Worm (Caenorhabditis elegans) whole organism, L4 larva: Measurements from ENCODE around the gene mans-4.

Experiments
- F44E2.7 ChIP-seq: fragments of 200-800 bp; sonication (Bioruptor generic); IDR thresholded peaks from 2 replicates; pipeline ENCODE4 v2.1.2; 2022; ENCODE audit warnings: missing genetic modification characterization, missing compliant biosample characterization
- R02D3.7 ChIP-seq: fragments of 150-350 bp; sonication (generic microtip); optimal IDR thresholded peaks from 3 replicates; lab custom pipeline; 2014; ENCODE audit warnings: missing biosample characterization, missing genetic modification characterization
- ama-1 ChIP-seq: fragments of 150-350 bp; optimal IDR thresholded peaks from 2 replicates; lab custom pipeline; 2014; ENCODE audit warnings: inconsistent platforms, mixed read lengths
- dpl-1 ChIP-seq: fragments of 150-350 bp; optimal IDR thresholded peaks from 2 replicates; lab custom pipeline; 2014; ENCODE audit warnings: missing biosample characterization, missing genetic modification reagents, missing genetic modification characterization
- lin-1 ChIP-seq: fragments of 200-800 bp; sonication (Bioruptor generic); IDR thresholded peaks from 2 replicates; pipeline ENCODE4 v1.3.6; 2022; ENCODE audit warnings: missing genetic modification reagents, missing genetic modification characterization, missing compliant biosample characterization
- lsy-2 ChIP-seq, 2 experiments: fragments of 150-350 bp in 1 of 2; sonication (generic microtip) in 1 of 2; optimal IDR thresholded peaks; 2 replicates each; lab custom pipeline; 2014 to 2017; ENCODE audit warnings: missing biosample characterization in 2 of 2, missing genetic modification characterization in 2 of 2
- nhr-25 ChIP-seq: sonication (generic microtip); optimal IDR thresholded peaks from 2 replicates; lab custom pipeline; 2017; ENCODE audit warnings: missing genetic modification characterization, mild to moderate bottlenecking, missing compliant biosample characterization, antibody characterized with exemption, moderate library complexity, borderline replicate concordance; ENCODE audit not compliant: insufficient read depth
- unc-39 ChIP-seq: sonication (generic microtip); optimal IDR thresholded peaks from 2 replicates; lab custom pipeline; 2017; ENCODE audit warnings: missing biosample characterization, missing genetic modification characterization
- unc-62 ChIP-seq, 3 experiments: fragments of 150-350 bp in 1 of 3; sonication (generic microtip); optimal IDR thresholded peaks in 2 of 3; peaks in 1 of 3; 1 replicate in 1 of 3; 2 replicates in 2 of 3; lab custom pipeline; 2014 to 2017; ENCODE audit warnings: missing biosample characterization in 3 of 3, missing genetic modification characterization in 3 of 3, missing genetic modification reagents in 3 of 3, missing genotype in 1 of 3

DNA sequence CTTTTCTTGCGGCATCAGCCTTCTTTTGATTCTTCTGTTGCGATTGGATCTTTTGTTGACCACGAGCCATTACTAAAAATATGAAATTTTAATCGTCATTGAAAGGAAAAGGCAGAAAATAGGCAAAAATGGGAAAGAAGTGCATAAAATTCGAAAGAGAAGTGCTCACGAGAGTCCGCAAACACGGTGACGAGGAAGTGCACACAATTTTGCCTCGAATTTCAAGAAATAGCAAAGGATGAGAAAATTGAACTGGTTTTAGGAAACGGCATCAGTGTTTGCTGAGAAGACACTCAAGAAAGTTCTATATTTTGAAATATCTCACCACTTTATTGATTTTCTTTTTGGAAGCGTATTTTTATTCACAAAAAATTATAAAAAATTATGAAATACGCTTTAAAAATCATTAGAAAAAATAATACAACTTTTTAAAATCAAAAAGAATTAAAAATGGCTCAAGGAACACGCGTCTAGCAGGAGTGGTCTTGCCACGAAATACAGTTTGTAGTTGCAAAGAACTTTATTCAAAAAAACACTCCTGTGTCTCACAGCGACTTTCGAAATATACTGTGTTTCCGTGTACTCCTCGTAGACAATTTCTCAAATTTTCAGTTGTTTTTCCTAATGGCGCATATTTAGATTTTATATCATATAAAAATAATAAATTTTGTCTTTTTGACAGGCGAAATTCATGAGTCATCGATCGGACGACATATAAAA lies 18.0 kb upstream of the mans-4 start, which contains the start of the genes znf-706 and cpna-3:
- TF ChIP-seq lin-1 (GFP tag; lab: Robert Waterston, UW) (no peak), unc-62 (GFP tag; optimal IDR thresholded peaks at IDR 0.05 in 1 of 2; lab: Kevin White, UChicago) (no peak), unc-62 (tag; optimal IDR thresholded peaks at IDR 0.05; lab: Kevin White, UChicago) (no peak), unc-39 (no peak), F44E2.7 (GFP tag; lab: Robert Waterston, UW) (no peak), lsy-2 (tag; optimal IDR thresholded peaks at IDR 0.05; lab: Kevin White, UChicago) (no peak), nhr-25 (no peak), dpl-1 (peak; percentile 59), ama-1 (lab: Kevin White, UChicago) (no peak), R02D3.7 (tag; lab: Kevin White, UChicago) (no peak)
